Fruit fly (Drosophila melanogaster): ENCODE measurements around the gene Arr1.

DNA sequence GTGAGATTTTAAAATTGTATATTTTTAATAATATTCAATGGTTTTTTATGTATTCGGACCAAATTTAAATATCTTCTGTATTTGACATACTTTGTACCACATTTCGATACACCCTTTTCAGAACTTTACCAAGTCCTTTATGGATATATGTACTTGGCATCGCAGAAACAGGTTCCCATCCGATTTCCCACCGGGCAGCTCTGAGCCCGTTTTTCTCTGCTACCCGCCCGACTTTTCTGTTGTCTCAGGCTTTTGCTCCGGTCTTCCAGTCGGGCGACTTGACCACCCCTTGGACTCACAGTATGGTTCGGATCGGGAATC lies 44.1 kb downstream of the Arr1 start:
- TF ChIP-seq CG8478 (optimal IDR thresholded peaks at IDR 0.05) (no peak), psq (optimal IDR thresholded peaks at IDR 0.05) (no peak), usp (GFP tag; optimal IDR thresholded peaks at IDR 0.05) (no peak), pan (optimal IDR thresholded peaks at IDR 0.05) (no peak)

Measured in whole organism.